Fruit fly (Drosophila melanogaster): ENCODE results near the gene Cdlc2.

The Cdlc2 gene

DNA sequence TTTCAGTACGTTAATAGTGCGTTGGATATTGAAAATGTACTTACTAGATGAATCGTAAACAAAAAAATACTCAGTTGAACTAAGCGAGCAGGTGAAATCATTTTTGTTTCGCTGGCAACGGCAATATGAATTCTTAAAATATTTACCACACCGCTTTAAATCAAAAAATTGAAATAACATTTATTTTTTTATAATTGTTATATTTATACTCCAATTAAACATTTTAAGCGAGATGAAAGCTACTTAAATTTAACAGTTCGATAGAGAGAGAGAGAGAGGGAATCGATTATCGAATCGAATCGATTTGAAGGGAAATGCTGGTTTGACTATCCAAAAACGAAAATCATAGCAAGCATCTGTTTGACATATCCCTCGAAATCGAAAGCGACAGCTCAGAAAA lies at the start of gene Cdlc2, which contains the start of gene CG33922:
Gene Cdlc2, plus strand, starts transcription at position 330 of the 400 bp plus-strand sequence.
Gene CG33922, minus strand, starts transcription at position 101 of the 400 bp plus-strand sequence.
- no peak for TF ChIP-seq CG17801 (GFP tag; optimal IDR thresholded peaks at IDR 0.05; ENCODE audit: partially characterized antibody)

DNA sequence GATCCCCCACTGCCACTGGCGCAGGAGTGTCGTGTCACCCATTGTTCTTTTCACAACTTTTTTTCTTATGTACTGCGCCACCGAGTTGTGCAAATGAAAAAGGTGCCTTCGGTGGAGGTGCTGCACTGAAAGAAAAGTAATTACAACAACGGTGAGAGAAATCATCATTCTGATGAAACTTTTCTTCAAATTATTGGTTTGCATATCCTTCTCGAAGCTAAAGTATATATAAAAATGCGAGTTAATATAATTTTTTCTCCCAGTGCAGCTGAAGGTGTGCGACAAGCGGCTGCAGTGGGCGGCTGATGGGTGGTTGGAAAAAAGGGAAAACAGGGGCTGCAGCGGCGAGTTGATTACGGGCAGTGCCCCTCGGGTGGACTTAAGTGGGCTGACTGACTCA lies 31.9 kb upstream of the Cdlc2 start:
- no peak for TF ChIP-seq CG17801 (GFP tag; optimal IDR thresholded peaks at IDR 0.05; ENCODE audit: partially characterized antibody)

DNA sequence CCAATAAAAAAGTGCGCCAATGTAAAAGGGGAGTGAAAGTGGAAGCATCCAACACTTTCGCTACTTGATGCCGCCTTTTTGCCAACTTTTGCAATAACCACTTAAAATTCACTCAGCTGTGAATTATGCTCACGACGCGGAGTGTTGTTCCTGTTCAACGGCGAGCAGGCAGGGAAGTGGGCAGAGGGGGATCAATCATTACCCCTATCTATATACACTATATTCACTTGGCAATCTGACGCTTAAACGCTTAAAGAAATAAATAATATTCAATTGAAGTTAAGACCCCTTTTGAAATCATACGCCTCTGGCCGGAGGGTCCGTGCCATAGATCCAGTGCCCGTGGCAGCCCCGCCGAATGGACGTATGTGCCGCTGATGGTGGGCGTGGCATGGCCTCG lies 28.9 kb upstream of the Cdlc2 start:
- TF ChIP-seq CG17801 (GFP tag; optimal IDR thresholded peaks at IDR 0.05; ENCODE audit: partially characterized antibody), result no peak

DNA sequence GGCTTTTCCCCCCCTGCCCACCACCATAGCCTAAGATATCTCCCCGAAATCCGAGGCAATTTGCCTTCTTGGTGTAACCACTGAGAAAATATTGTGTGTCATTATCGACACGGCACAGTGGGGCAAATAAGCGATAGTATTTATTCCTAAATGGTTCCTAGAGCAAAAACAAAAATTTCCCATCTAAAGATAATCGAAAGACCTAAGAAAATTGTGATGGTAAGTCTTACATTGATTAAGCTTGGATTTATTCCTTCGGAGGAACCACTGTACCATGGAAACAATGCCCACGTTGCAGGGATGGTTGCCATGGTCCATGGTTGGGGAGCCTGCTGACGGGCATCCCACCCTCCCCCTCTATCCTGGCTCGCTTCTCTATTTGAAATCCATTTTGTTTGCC lies 27.8 kb upstream of the Cdlc2 start:
- no peak for TF ChIP-seq CG17801 (GFP tag; optimal IDR thresholded peaks at IDR 0.05; ENCODE audit: partially characterized antibody)

DNA sequence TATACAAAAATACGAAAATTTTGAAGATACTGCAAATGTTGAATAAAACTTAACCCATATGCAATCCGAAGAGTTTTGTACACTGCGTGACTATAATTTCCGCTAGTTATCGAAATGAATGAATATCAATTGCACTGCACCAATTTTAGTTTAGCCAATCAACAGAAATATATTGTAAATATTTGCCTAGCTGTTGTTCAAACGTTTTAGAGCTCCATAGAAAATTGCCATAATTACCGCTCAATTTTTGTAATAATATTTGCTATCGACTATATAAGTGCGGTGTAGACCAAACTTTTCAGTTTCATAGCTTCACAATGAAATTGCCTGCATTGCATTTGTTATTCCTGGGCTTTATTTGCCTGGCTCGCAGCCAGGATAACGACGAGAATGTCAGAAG lies 15.3 kb upstream of the Cdlc2 start, which contains the start of gene a5:
Gene a5, plus strand, starts transcription at position 301 of the 400 bp plus-strand sequence.
- TF ChIP-seq CG17801 (GFP tag; optimal IDR thresholded peaks at IDR 0.05; ENCODE audit: partially characterized antibody), result no peak

DNA sequence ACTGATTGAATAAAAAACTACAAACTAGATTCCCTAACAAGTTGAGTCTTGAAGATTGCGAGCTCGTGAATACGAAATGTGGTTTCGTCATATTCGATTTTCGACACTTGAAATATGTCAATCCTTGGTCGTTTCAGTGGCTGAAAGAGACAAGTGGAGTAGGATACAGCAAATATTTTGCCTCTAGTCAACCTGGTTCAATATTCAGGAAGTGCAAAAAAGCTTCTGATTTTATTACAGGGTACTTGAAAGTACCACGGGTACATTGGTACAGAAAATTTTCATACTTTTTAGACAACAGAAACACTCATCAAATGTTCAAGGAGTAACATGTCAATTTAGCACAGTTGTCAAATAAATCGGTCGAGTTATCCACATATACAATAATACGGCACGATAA lies 10.4 kb upstream of the Cdlc2 start, which contains the start of gene CG5440:
Gene CG5440, plus strand, starts transcription at position 301 of the 400 bp plus-strand sequence.
- TF ChIP-seq CG17801 (GFP tag; optimal IDR thresholded peaks at IDR 0.05; ENCODE audit: partially characterized antibody), result no peak

DNA sequence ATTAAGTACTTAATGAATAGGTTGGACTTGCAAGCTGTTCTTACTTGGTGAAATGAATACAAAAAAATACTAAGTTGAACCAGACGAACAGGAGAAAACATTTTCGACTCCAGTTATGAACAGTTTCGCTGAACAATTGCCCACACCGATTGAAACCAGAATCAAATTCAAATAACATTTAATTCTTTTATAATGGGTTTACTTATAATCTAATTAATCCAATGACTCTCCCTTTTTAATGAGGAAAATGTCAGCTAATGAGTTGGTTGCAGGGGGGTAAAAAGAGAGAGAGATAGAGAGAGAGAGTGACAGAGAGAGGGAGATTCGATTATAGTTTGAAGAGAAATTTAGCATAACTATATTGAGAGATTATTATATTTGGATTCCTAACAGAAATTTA lies 2.2 kb upstream of the Cdlc2 start, which contains the start of gene CG33923:
Gene CG33923, minus strand, starts transcription at position 101 of the 400 bp plus-strand sequence.
- TF ChIP-seq CG17801 (GFP tag; optimal IDR thresholded peaks at IDR 0.05; ENCODE audit: partially characterized antibody), result no peak

DNA sequence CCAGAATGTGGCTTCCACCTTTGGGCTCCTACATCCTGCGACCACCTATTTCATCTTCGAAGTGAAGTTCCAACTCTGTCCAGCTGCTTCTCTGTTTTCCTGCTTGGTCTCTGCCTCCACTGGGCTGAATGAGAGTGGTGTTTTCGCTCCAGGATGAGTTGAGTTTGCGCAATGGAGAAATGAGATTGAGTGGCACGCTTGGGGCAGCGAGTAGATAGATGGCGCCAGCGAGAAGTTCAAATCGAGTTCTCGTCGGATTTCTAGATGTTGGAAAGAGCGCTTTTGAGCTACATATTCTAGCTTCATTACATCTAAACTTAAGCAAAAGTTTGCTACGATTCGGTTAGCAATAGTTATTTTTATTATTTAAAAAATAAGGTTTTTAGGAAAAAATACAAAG lies 1.8 kb downstream of the Cdlc2 start:
- TF ChIP-seq CG17801 (GFP tag; optimal IDR thresholded peaks at IDR 0.05; ENCODE audit: partially characterized antibody), result no peak

DNA sequence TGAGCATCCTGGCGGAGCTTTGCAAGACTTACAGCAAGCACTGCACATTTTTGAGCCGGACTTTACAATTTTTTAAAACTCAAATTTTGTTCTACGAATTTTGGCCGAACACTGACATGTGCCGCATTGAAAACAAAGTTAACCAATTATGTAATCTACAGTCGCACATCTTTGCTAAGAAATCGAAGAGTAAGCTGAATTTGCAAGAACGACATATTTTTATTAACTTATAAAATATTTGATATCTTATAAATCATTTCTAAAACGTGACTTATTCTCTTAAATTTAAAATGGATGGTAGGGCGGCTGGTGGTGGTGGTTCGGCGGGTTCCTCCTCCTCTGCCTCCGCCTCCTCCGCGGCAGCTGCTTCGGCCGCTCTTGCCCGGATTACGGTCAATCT lies 8.6 kb downstream of the Cdlc2 start, which contains the start of gene CG5556:
Gene CG5556, minus strand, starts transcription at position 101 of the 400 bp plus-strand sequence.
- TF ChIP-seq CG17801 (GFP tag; optimal IDR thresholded peaks at IDR 0.05; ENCODE audit: partially characterized antibody), result no peak

DNA sequence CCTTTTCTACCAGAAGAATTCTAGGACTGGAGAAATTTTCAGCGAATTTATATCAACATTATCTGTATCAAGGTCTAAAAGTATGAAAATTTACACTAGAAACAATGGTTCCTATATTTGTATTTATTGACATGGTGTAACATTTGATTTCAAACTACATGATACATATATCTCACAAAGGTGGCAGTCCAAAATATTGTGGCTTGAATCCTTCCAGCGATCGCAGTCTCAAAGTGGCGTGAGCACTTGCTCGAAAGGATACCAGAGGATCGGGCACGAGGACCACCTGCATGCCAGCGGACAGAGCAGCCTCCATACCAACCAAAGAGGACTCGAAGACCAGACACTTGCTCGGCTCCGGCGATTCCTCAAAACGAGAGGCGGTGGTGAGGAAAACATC lies 9.8 kb downstream of the Cdlc2 start, which contains the start of gene CG5561:
Gene CG5561, minus strand, starts transcription at position 101 of the 400 bp plus-strand sequence.
- TF ChIP-seq CG17801 (GFP tag; optimal IDR thresholded peaks at IDR 0.05; ENCODE audit: partially characterized antibody), result no peak

DNA sequence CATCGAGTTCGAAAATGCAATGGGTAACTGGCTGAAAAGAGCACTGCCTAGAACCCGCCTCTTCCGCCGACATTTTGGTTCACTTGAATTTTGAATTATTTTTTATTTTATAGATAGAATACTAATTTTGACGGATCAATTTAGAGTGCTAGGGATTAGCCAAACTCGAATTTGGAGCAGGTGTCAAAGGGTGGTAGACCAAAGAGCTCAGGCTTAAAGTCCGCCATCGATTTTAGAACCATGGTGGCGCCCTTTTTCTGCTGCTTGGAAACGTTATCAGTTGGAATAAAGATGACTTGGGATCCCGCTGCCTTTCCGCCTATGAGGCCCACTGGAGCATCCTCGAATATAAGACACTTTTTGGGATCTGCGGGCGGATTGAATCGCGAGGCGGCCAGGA lies 10.6 kb downstream of the Cdlc2 start, which contains the start of gene CG31924:
Gene CG31924, minus strand, starts transcription at position 101 of the 400 bp plus-strand sequence.
- TF ChIP-seq CG17801 (GFP tag; optimal IDR thresholded peaks at IDR 0.05; ENCODE audit: partially characterized antibody), result no peak

DNA sequence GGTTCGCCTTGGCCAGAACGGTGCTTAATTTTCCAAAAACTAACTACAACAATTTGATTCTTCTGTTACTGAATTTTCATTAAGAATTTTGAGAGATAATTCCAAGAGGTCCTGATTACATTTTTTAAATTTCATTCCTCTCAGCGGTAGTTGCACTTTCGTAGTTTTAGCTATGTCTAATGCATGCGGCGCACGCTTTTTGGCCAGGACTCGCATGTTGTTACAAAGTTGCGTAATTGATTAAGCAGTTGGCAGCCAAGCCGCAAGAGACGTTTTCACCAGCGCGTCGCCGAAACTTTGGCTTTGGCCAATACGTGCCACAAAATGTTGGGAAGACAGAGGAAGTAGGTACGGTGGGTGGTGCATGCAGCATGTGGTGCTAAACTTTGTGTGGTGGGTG lies 11.6 kb downstream of the Cdlc2 start, which contains the start of gene CG5565:
Gene CG5565, minus strand, starts transcription at position 101 of the 400 bp plus-strand sequence.
- TF ChIP-seq CG17801 (GFP tag; optimal IDR thresholded peaks at IDR 0.05; ENCODE audit: partially characterized antibody), result no peak

DNA sequence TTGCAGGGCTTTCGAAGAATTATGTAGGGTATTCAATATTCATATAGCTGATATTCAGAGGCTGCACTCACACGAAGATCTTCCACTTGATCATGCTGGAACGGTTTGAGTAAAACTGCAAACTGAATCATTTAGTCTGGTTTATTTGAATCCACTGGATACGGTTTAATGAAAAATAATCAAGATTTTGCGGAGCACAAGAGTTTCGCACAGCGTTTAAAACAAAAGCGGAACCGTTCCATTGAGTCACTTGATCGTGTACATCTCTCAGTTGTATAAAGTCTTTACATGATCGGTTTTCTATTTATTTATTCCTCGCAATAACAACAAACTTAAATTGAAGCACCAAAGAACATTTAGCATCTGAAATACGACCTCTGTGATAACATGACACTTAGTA lies 15.5 kb downstream of the Cdlc2 start, which contains the start of gene CG31659:
Gene CG31659, minus strand, starts transcription at position 101 of the 400 bp plus-strand sequence.
- no peak for TF ChIP-seq CG17801 (GFP tag; optimal IDR thresholded peaks at IDR 0.05; ENCODE audit: partially characterized antibody)

DNA sequence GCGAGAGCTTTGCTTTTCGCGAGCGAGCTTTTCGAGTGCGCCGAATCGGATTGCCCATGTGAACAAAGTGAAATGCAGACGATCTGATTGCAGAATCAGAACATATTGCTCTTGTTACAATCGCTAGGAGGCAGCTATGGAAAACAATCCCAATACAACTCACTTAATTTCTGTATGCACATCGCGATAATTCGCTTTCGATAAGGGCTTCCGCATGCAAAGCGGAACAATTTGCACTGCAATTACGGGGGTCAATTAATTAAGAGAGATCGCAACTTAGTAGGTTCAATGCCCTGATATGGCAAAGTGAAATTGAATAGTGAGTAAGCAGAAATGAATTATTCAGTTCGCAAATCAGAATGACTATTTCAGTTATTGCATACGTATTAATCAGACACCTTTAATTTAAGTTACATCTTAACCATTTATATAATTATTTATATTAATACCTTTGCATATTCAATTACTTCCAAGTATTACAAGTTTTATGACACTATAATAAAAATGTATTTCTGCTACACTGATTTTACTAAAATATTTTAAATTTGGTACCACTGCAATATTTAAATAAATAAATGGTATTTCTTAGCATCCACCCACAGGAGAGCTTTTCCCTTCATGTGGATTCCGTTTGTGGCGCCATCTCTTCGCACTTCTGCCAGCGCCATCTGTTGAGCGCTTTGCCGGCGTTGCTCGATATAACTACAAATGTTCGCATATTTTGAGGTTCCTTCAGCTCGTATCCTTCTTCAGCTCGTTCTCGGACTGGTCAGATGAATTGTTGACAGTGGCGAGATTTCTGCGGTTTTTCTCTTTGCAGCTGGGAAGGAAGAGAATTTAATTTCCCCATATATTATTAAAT lies 17.8 kb downstream of the Cdlc2 start, which contains the start of gene NLaz:
Gene NLaz, minus strand, starts transcription at position 51 of the 862 bp plus-strand sequence.
- no peak for TF ChIP-seq CG17801 (GFP tag; optimal IDR thresholded peaks at IDR 0.05; ENCODE audit: partially characterized antibody)

DNA sequence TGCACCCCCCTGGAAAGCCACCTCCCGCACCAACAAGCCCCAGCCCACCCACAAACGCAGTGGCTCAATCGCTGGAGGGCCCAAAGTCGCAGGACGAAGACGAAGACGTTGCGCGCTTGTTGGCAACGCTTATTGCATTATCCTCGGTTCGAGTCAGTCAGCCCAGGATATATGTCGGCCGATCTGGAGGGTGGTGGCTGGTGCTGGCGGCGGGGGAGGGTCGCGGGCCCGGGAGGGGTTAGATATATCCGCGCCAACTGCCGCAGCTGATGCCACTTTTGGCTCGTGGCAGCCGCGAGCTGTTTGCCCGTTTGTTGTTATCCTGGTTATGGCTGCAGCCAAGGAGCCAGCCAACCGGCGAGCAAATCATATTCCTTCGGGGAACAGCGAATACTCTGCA lies 20.8 kb downstream of the Cdlc2 start:
- no peak for TF ChIP-seq CG17801 (GFP tag; optimal IDR thresholded peaks at IDR 0.05; ENCODE audit: partially characterized antibody)

DNA sequence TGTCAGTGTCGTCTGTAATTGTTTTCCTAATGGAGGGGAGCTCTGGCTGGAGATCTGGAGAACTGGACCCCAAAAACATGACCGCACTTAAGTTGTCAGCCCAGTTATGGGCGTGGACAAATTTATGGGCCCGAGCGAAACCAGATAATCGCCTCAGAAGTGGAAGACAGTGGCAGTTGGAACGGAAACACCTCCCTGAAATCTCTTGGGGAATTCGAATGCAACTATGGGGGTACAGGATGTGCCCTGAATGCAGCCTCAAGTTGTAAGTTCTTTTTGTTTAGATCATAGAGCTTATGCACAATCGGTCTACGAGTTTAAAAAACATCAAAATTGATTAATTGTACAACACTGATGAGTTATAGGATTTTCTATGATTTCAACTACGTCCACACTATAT lies 23.5 kb downstream of the Cdlc2 start, which contains the start of gene CG14346:
Gene CG14346, plus strand, starts transcription at position 301 of the 400 bp plus-strand sequence.
- no peak for TF ChIP-seq CG17801 (GFP tag; optimal IDR thresholded peaks at IDR 0.05; ENCODE audit: partially characterized antibody)

Measured in ovary, adult (tissue).